Worm (Caenorhabditis elegans) whole organism, late embryonic: ENCODE results near the gene srw-35.

Experiments used
- Y22D7AL.16 ChIP-seq: sonication (generic microtip); optimal IDR thresholded peaks from 2 replicates; lab custom pipeline; 2016; ENCODE audit warnings: missing genetic modification characterization, missing compliant biosample characterization
- ceh-9 ChIP-seq: sonication (generic microtip); optimal IDR thresholded peaks from 2 replicates; lab custom pipeline; 2016; ENCODE audit warnings: mild to moderate bottlenecking, missing genetic modification characterization, inconsistent platforms, missing compliant biosample characterization
- ets-4 ChIP-seq: sonication (generic microtip); optimal IDR thresholded peaks from 2 replicates; lab custom pipeline; 2016; ENCODE audit warnings: missing genetic modification characterization, missing compliant biosample characterization
- nfya-1 ChIP-seq: sonication (generic microtip); optimal IDR thresholded peaks from 2 replicates; lab custom pipeline; 2017; ENCODE audit warnings: missing genetic modification characterization, mild to moderate bottlenecking, missing compliant biosample characterization, antibody characterized with exemption, moderate library complexity
- sox-4 ChIP-seq: sonication (generic microtip); optimal IDR thresholded peaks from 2 replicates; lab custom pipeline; 2017; ENCODE audit warnings: mild to moderate bottlenecking, missing genetic modification characterization, inconsistent platforms, missing compliant biosample characterization
- tbx-2 ChIP-seq: sonication (generic microtip); optimal IDR thresholded peaks from 2 replicates; lab custom pipeline; 2016; ENCODE audit warnings: missing genetic modification characterization, missing compliant biosample characterization
- unc-55 ChIP-seq: sonication (generic microtip); optimal IDR thresholded peaks from 2 replicates; lab custom pipeline; 2017; ENCODE audit warnings: missing biosample characterization, missing genetic modification reagents, missing genetic modification characterization

DNA sequence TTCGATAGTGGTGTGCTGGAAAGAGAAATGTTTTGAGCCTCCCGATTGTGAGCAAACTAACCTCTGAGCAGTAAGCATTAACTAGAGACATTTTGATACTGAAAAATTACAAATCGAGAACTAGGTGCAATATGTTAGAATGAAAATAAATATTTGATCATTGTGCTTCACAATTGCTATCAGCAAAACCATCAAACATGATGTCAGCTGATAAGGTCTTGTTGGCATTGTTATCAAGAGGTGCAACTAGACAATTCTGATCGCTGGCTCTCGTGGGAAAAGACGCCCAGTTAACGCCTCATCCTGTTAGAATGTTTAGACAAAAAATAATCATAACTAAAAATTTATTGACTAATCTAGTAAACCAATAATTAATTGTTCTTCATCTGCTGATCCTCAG, 22.0 kb downstream of the srw-35 start, which contains the start of gene comt-2:
- no peak for TF ChIP-seq unc-55 (GFP tag; lab: Kevin White, UChicago)
- TF ChIP-seq nfya-1 (tag; lab: Kevin White, UChicago): no peak
- no peak for TF ChIP-seq sox-4 (tag; lab: Kevin White, UChicago)
- no peak for TF ChIP-seq Y22D7AL.16 (tag; lab: Kevin White, UChicago)
- TF ChIP-seq tbx-2 (tag; lab: Kevin White, UChicago): no peak
- TF ChIP-seq ceh-9: no peak
- no peak for TF ChIP-seq ets-4 (tag; lab: Kevin White, UChicago)
